Worm (Caenorhabditis elegans) whole organism, early embryonic: ENCODE results near the gene sysm-1.

Source experiments
- B0310.2 ChIP-seq: sonication (generic microtip); optimal IDR thresholded peaks from 2 replicates; lab custom pipeline; 2016; ENCODE audit warnings: mild to moderate bottlenecking, missing genetic modification characterization, missing compliant biosample characterization
- F13C5.2 ChIP-seq: sonication (generic microtip); optimal IDR thresholded peaks from 2 replicates; lab custom pipeline; 2017; ENCODE audit warnings: mild to moderate bottlenecking, missing genetic modification characterization, inconsistent platforms, missing compliant biosample characterization
- aly-1 ChIP-seq: sonication (generic microtip); optimal IDR thresholded peaks from 2 replicates; lab custom pipeline; 2016; ENCODE audit warnings: missing genetic modification characterization, missing compliant biosample characterization
- ama-1 ChIP-seq: fragments of 150-350 bp; optimal IDR thresholded peaks from 2 replicates; lab custom pipeline; 2014
- ceh-13 ChIP-seq: fragments of 200-800 bp; sonication (Bioruptor generic); optimal IDR thresholded peaks from 2 replicates; lab custom pipeline; 2018; ENCODE audit warnings: mild to moderate bottlenecking, missing genetic modification characterization, missing compliant biosample characterization
- ceh-36 ChIP-seq: sonication (generic microtip); optimal IDR thresholded peaks from 2 replicates; lab custom pipeline; 2016; ENCODE audit warnings: missing genetic modification characterization, inconsistent platforms, missing compliant biosample characterization
- ets-7 ChIP-seq: sonication (generic microtip); optimal IDR thresholded peaks from 2 replicates; lab custom pipeline; 2016; ENCODE audit warnings: missing genotype, missing genetic modification characterization, missing compliant biosample characterization
- flt-1 ChIP-seq: fragments of 200-800 bp; sonication (Bioruptor generic); IDR thresholded peaks from 2 replicates; pipeline ENCODE4 v1.3.6; 2022; ENCODE audit warnings: missing genetic modification characterization, missing compliant biosample characterization
- hmbx-1 ChIP-seq: sonication (generic microtip); optimal IDR thresholded peaks from 2 replicates; lab custom pipeline; 2016; ENCODE audit warnings: mild to moderate bottlenecking, missing genetic modification characterization, missing compliant biosample characterization
- hmg-4 ChIP-seq: fragments of 200-800 bp; sonication (Bioruptor generic); optimal IDR thresholded peaks from 2 replicates; lab custom pipeline; 2018; ENCODE audit warnings: mild to moderate bottlenecking, missing genetic modification characterization, missing compliant biosample characterization
- hnd-1 ChIP-seq: sonication (generic microtip); optimal IDR thresholded peaks from 2 replicates; lab custom pipeline; 2016; ENCODE audit warnings: missing genetic modification characterization, missing compliant biosample characterization
- pes-1 ChIP-seq: fragments of 200-800 bp; sonication (Bioruptor generic); IDR thresholded peaks from 2 replicates; pipeline ENCODE4 v1.3.6; 2022; ENCODE audit warnings: missing genetic modification reagents, missing genetic modification characterization, missing compliant biosample characterization
- scrt-1 ChIP-seq: fragments of 200-800 bp; sonication (Bioruptor generic); IDR thresholded peaks from 2 replicates; pipeline ENCODE4 v1.3.6; 2022; ENCODE audit warnings: missing genetic modification characterization, missing compliant biosample characterization
- sea-1 ChIP-seq: fragments of 200-800 bp; sonication (Bioruptor generic); conservative IDR thresholded peaks from 2 replicates; pipeline ENCODE4 v1.3.6; 2022; ENCODE audit warnings: missing genetic modification characterization, missing compliant biosample characterization
- tbx-11 ChIP-seq: fragments of 200-800 bp; sonication (Bioruptor generic); IDR thresholded peaks from 2 replicates; pipeline ENCODE4 v1.3.6; 2022; ENCODE audit warnings: missing genetic modification characterization, missing compliant biosample characterization
- tbx-37 ChIP-seq: fragments of 200-800 bp; sonication (Bioruptor generic); conservative IDR thresholded peaks from 2 replicates; pipeline ENCODE4 v1.3.6; 2022; ENCODE audit warnings: missing genetic modification reagents, missing genetic modification characterization, missing compliant biosample characterization
- tra-4 ChIP-seq: sonication (generic microtip); optimal IDR thresholded peaks from 2 replicates; lab custom pipeline; 2017; ENCODE audit warnings: missing genetic modification characterization, missing compliant biosample characterization

The sysm-1 gene

DNA sequence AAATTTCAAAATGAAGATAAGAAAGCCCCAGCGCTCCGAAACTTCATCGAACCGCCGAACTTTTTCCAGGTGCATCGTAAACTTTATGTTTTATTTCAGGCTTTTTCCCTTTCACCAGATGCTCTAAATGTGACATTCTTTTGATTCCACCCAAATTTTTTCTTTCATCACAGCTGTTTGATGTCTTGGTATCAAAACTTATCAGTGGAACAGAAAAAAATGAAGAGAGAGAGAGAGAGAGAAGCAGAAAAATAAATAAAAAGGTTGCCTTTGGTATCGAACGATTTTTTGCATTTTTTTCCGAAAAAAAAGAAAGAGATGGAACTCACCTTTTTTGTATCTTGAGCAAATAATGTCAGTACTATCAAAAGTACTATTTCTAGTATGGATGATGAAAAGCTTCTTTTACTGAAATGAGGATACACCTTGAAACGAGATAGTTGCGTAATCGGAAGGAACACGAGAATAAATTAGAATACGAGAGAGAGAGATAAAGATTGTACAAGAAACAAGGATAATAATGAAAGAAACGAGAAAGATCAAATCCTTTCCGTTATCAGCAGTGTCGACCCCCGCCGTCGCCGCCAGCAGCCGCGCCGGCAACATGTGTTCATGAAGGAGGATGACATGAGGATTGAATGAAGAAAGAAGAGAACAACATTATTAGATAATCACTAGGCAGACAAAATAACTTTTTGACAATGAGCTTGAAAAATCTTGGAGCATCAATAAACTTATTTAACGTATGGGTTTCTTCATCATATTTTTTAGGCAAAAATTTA lies 6.7 kb downstream of the sysm-1 start:
- TF ChIP-seq F13C5.2 (tag; lab: Kevin White, UChicago) (no peak), tbx-37 (GFP tag; lab: Robert Waterston, UW) (no peak), aly-1 (no peak), hmg-4 (GFP tag; lab: Kevin White, UChicago) (no peak), hnd-1 (no peak), ets-7 (no peak), sea-1 (GFP tag; lab: Robert Waterston, UW) (no peak), B0310.2 (tag; lab: Kevin White, UChicago) (no peak), scrt-1 (GFP tag; lab: Robert Waterston, UW) (no peak), tra-4 (tag; lab: Kevin White, UChicago) (no peak)

DNA sequence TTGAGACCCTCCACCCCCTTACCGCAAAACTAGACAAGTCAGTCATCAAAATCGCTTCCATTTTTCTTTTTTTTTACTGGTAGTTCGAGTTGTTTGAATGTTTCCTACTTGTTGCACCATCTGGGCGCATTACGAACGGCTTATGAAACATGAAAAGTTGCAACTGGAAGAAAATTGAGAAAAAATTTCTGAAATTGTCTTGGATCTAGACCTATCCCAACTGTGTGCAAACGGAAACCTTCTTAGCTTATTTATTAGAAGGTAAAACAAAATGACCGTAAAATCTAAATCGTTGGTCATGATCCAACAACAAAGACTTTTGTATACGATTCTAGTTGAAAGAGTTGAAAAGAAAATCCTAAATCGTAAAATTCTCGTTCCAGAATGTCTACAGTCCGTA lies 8.5 kb downstream of the sysm-1 start:
- TF ChIP-seq ceh-36 (tag; lab: Kevin White, UChicago) (no peak), aly-1 (no peak), scrt-1 (GFP tag; lab: Robert Waterston, UW) (no peak), hmg-4 (GFP tag; lab: Kevin White, UChicago) (no peak), ets-7 (no peak), B0310.2 (tag; lab: Kevin White, UChicago) (no peak), pes-1 (GFP tag; lab: Robert Waterston, UW) (no peak), flt-1 (no peak), ama-1 (lab: Kevin White, UChicago) (no peak), hmbx-1 (tag; lab: Kevin White, UChicago) (no peak), tbx-37 (GFP tag; lab: Robert Waterston, UW) (no peak), sea-1 (GFP tag; lab: Robert Waterston, UW) (no peak)

DNA sequence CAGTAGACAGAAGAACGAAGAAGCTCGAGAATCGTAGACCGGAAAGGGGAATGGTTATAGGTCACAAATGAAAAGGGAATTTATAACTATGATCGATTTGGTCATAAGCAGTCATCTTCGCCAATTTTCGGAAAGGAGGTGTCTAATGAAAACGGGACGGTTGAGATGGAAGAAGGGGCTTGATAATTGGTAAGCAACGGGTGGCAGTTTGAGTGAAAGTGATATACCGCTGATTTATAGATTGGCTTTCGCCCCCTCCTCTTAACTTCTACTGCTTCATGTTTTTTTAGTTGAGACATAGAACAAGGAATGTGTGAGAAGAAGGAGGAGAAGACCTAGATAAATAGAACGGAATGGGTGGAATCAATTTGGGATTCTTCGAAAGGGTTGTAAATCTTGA lies 10.2 kb downstream of the sysm-1 start:
- TF ChIP-seq ceh-13 (GFP tag; lab: Kevin White, UChicago) (no peak), B0310.2 (tag; lab: Kevin White, UChicago) (no peak), hmg-4 (GFP tag; lab: Kevin White, UChicago) (no peak)

DNA sequence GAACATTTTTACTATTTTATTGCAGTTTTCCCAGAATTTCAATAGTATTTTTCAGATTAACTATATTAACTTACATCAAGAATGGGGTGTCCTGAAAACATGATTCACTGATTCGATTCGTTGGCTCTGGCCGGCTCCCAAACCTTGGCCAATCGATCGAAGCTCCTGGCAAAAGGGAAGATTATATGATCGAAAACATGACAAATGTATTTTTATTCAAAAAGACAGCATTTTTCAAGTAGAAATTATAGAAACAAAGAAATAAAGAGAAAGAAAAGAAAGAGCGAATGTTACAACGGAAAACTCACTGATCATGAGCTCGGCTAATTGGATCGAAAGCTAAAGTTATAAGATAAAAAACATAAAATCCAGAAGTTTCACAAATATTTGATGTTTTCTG lies 12.3 kb downstream of the sysm-1 start, which contains the start of gene T24B8.4:
Gene T24B8.4 (minus strand): TSS at position 101 of the 400 bp plus-strand sequence.
- TF ChIP-seq scrt-1 (GFP tag; lab: Robert Waterston, UW) = no peak
- no peak for TF ChIP-seq hmg-4 (GFP tag; lab: Kevin White, UChicago)
- TF ChIP-seq ama-1 (lab: Kevin White, UChicago) = no peak
- TF ChIP-seq flt-1 = no peak
- TF ChIP-seq B0310.2 (tag; lab: Kevin White, UChicago) = no peak
- no peak for TF ChIP-seq hmbx-1 (tag; lab: Kevin White, UChicago)
- no peak for TF ChIP-seq ets-7
- no peak for TF ChIP-seq tbx-11 (GFP tag; lab: Robert Waterston, UW)
- no peak for TF ChIP-seq pes-1 (GFP tag; lab: Robert Waterston, UW)
- no peak for TF ChIP-seq tra-4 (tag; lab: Kevin White, UChicago)
- TF ChIP-seq aly-1 = no peak
- TF ChIP-seq ceh-13 (GFP tag; lab: Kevin White, UChicago) = no peak
- TF ChIP-seq tbx-37 (GFP tag; lab: Robert Waterston, UW) = no peak
- TF ChIP-seq F13C5.2 (tag; lab: Kevin White, UChicago) = no peak

DNA sequence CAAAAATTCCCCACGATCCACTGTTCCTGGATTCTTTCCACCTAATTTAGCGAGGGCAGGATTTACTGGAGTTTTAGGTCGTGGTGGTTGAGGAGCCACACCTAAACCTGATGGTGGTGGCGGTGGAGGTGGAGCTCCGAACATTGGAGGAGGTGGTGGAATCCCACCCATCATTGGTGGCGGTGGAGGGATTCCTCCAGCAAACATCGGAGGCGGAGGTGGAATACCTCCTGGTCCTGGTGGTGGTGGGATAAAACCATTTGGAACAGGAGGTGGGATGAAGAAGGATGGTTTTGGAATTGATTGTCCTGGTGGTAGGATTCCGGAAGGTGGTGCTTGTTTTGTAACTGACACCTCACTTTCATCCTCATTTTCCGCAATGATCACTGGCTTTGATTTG lies 13.2 kb downstream of the sysm-1 start:
- TF ChIP-seq B0310.2 (tag; lab: Kevin White, UChicago) (no peak), tra-4 (tag; lab: Kevin White, UChicago) (no peak), hnd-1 (no peak), ceh-13 (GFP tag; lab: Kevin White, UChicago) (no peak), tbx-37 (GFP tag; lab: Robert Waterston, UW) (no peak), hmg-4 (GFP tag; lab: Kevin White, UChicago) (no peak), sea-1 (GFP tag; lab: Robert Waterston, UW) (no peak), flt-1 (no peak), ama-1 (lab: Kevin White, UChicago) (no peak), scrt-1 (GFP tag; lab: Robert Waterston, UW) (no peak), ets-7 (no peak), ceh-36 (tag; lab: Kevin White, UChicago) (no peak), tbx-11 (GFP tag; lab: Robert Waterston, UW) (no peak), F13C5.2 (tag; lab: Kevin White, UChicago) (no peak), aly-1 (no peak), pes-1 (GFP tag; lab: Robert Waterston, UW) (no peak), hmbx-1 (tag; lab: Kevin White, UChicago) (no peak)

- TF ChIP-seq tbx-11 (GFP tag; lab: Robert Waterston, UW) = no peak
- no peak for TF ChIP-seq B0310.2 (tag; lab: Kevin White, UChicago)
- no peak for TF ChIP-seq ceh-13 (GFP tag; lab: Kevin White, UChicago)
- no peak for TF ChIP-seq scrt-1 (GFP tag; lab: Robert Waterston, UW)
- TF ChIP-seq hmbx-1 (tag; lab: Kevin White, UChicago) = no peak
- TF ChIP-seq ceh-36 (tag; lab: Kevin White, UChicago) = no peak
Observed at ce11 chrII:9064437-9064836, 18.6 kb downstream of the sysm-1 start.

- peak; percentile 46; the same call in 1 of the 2 replicates for TF ChIP-seq pes-1 (GFP tag; lab: Robert Waterston, UW)
- no peak for TF ChIP-seq ceh-13 (GFP tag; lab: Kevin White, UChicago)
Observed at ce11 chrII:9063350-9063749, 19.6 kb downstream of the sysm-1 start.
